Fruit fly (Drosophila melanogaster) whole organism, prepupa: ENCODE data around the gene snRNP-U1-70K.

ENCODE experiments used
- CG10631 ChIP-seq: fragments of 200-800 bp; sonication (Bioruptor generic); optimal IDR thresholded peaks from 2 replicates; lab custom pipeline; 2016; ENCODE audit warnings: missing biosample characterization, missing genetic modification characterization
- CG6792 ChIP-seq: fragments of 200-800 bp; sonication (Bioruptor generic); optimal IDR thresholded peaks from 3 replicates; lab custom pipeline; 2016; ENCODE audit warnings: missing biosample characterization, missing genetic modification characterization
- CG6808 ChIP-seq: fragments of 200-800 bp; sonication (Bioruptor generic); optimal IDR thresholded peaks from 3 replicates; lab custom pipeline; 2017; ENCODE audit warnings: missing biosample characterization, missing genetic modification characterization, mild to moderate bottlenecking, moderate library complexity, missing genetic modification reagents
- CG6854 ChIP-seq: fragments of 200-800 bp; sonication (Bioruptor generic); optimal IDR thresholded peaks from 2 replicates; lab custom pipeline; 2017; ENCODE audit warnings: missing biosample characterization, mild to moderate bottlenecking, missing genetic modification characterization
- CG8632 ChIP-seq: fragments of 200-800 bp; sonication (Bioruptor generic); optimal IDR thresholded peaks from 3 replicates; lab custom pipeline; 2016; ENCODE audit warnings: missing biosample characterization, missing genetic modification characterization
- CG9139 ChIP-seq: fragments of 200-800 bp; sonication (Bioruptor generic); optimal IDR thresholded peaks from 3 replicates; lab custom pipeline; 2017; ENCODE audit warnings: missing biosample characterization, mild to moderate bottlenecking, missing genetic modification characterization
- Ets21C ChIP-seq: fragments of 200-800 bp; sonication (Bioruptor generic); optimal IDR thresholded peaks from 3 replicates; lab custom pipeline; 2016; ENCODE audit warnings: missing biosample characterization, missing genetic modification characterization
- Smox ChIP-seq: fragments of 200-800 bp; sonication (Bioruptor generic); optimal IDR thresholded peaks from 3 replicates; lab custom pipeline; 2016; ENCODE audit warnings: missing biosample characterization, missing genetic modification characterization
- dsx ChIP-seq: fragments of 200-800 bp; optimal IDR thresholded peaks from 3 replicates; lab custom pipeline; 2019; ENCODE audit warnings: missing biosample characterization, mild to moderate bottlenecking, missing genetic modification characterization, moderate library complexity; ENCODE audit not compliant: poor library complexity, severe bottlenecking
- fd59A ChIP-seq: fragments of 200-800 bp; sonication (Bioruptor generic); optimal IDR thresholded peaks from 2 replicates; lab custom pipeline; 2017; ENCODE audit warnings: missing biosample characterization, mild to moderate bottlenecking, missing genetic modification characterization, missing genetic modification reagents

- TF ChIP-seq Ets21C (GFP tag; lab: Kevin White, UChicago) (no peak), fd59A (GFP tag; lab: Kevin White, UChicago) (no peak), CG9139 (GFP tag; lab: Kevin White, UChicago) (no peak), dsx (GFP tag; lab: Kevin White, UChicago) (no peak), CG6854 (GFP tag; lab: Kevin White, UChicago) (no peak), CG6792 (no peak), Smox (GFP tag; lab: Kevin White, UChicago) (no peak), CG6808 (GFP tag; lab: Kevin White, UChicago) (no peak), CG8632 (GFP tag; lab: Kevin White, UChicago) (no peak), CG10631 (GFP tag; lab: Kevin White, UChicago) (no peak)
These were observed 29.8 kb downstream of the snRNP-U1-70K start for dm6 chr2L:6941731-6942130.
